Fruit fly (Drosophila melanogaster): ENCODE data around the gene GstT3.

Gene GstT3

dm6 chrX:20510540-20510939 is 43.3 kb downstream of the GstT3 start, which contains the start of gene RhoGAP19D (continued):
- TF ChIP-seq CG13123 (GFP tag; optimal IDR thresholded peaks at IDR 0.05) (no peak), usp (GFP tag; optimal IDR thresholded peaks at IDR 0.05) (no peak), Drgx (GFP tag; IDR thresholded peaks at IDR 0.05) (0 out of 2 replicates have a peak, but pooled peaks have one; percentile 9), Ets97D (GFP tag; optimal IDR thresholded peaks at IDR 0.05) (peak; percentile 86), ewg (GFP tag; optimal IDR thresholded peaks at IDR 0.05) (no peak), wek (GFP tag; optimal IDR thresholded peaks at IDR 0.05) (peak; percentile 25), CG9437 (GFP tag; optimal IDR thresholded peaks at IDR 0.05) (no peak), CG16815 (GFP tag; optimal IDR thresholded peaks at IDR 0.05) (no peak), pnt (GFP tag; optimal IDR thresholded peaks at IDR 0.05) (peak; percentile 28), chm (GFP tag; IDR thresholded peaks at IDR 0.05) (no peak), Side (GFP tag; optimal IDR thresholded peaks at IDR 0.05) (peak; percentile 43), mld (GFP tag; IDR thresholded peaks at IDR 0.05; ENCODE audit: partially characterized antibody) (peak; percentile 91), CG14014 (GFP tag; IDR thresholded peaks at IDR 0.05) (peak; percentile 32; the same call in 1 of the 2 replicates), lov (optimal IDR thresholded peaks at IDR 0.05) (no peak), lov (GFP tag; IDR thresholded peaks at IDR 0.05) (no peak), odd (GFP tag; optimal IDR thresholded peaks at IDR 0.05) (no peak), CG13894 (tag; optimal IDR thresholded peaks at IDR 0.05) (peak; percentile 66), E2f2 (GFP tag; IDR thresholded peaks at IDR 0.05) (peak; percentile 61), Mrtf (GFP tag; IDR thresholded peaks at IDR 0.05) (no peak), Rfx (GFP tag; IDR thresholded peaks at IDR 0.05) (peak; percentile 87), CG8290 (GFP tag; optimal IDR thresholded peaks at IDR 0.05) (peak; percentile 73), CG8290 (tag; optimal IDR thresholded peaks at IDR 0.05) (peak; percentile 74 to 97), yki (optimal IDR thresholded peaks at IDR 0.05) (no peak), dati (GFP tag; IDR thresholded peaks at IDR 0.05) (no peak), Ada2b (GFP tag; IDR thresholded peaks at IDR 0.05) (peak; percentile 36; the same call in 1 of the 2 replicates), bbx (GFP tag; IDR thresholded peaks at IDR 0.05; ENCODE audit: partially characterized antibody) (peak; percentile 98), CG6854 (GFP tag; optimal IDR thresholded peaks at IDR 0.05) (no peak), esg (GFP tag; conservative IDR thresholded peaks at IDR 0.05) (no peak), Dref (GFP tag; IDR thresholded peaks at IDR 0.05) (peak; percentile 98), HLH54F (GFP tag; optimal IDR thresholded peaks at IDR 0.05) (peak; percentile 73), CG3281 (GFP tag; optimal IDR thresholded peaks at IDR 0.05) (no peak), CG4617 (GFP tag; optimal IDR thresholded peaks at IDR 0.05; ENCODE audit: borderline replicate concordance) (peak; percentile 27), en (GFP tag; optimal IDR thresholded peaks at IDR 0.05) (no peak), NFAT (GFP tag; IDR thresholded peaks at IDR 0.05) (peak; percentile 84), pros (GFP tag; optimal IDR thresholded peaks at IDR 0.05) (no peak), ash1 (GFP tag; optimal IDR thresholded peaks at IDR 0.05) (peak; percentile 25), bigmax (GFP tag; optimal IDR thresholded peaks at IDR 0.05) (no peak), sens-2 (GFP tag; IDR thresholded peaks at IDR 0.05) (no peak), CG4820 (GFP tag; optimal IDR thresholded peaks at IDR 0.05) (peak; percentile 12), Bdp1 (GFP tag; optimal IDR thresholded peaks at IDR 0.05) (peak; percentile 17), CG30403 (GFP tag; optimal IDR thresholded peaks at IDR 0.05) (peak; percentile 58), BtbVII (GFP tag; optimal IDR thresholded peaks at IDR 0.05) (no peak), Rx (GFP tag; IDR thresholded peaks at IDR 0.05) (peak; percentile 53), eve (GFP tag; optimal IDR thresholded peaks at IDR 0.05) (no peak), HmgZ (tag; optimal IDR thresholded peaks at IDR 0.05) (peak; percentile 78), toy (GFP tag; IDR thresholded peaks at IDR 0.05) (no peak), CG10543 (GFP tag; optimal IDR thresholded peaks at IDR 0.05) (peak; percentile 42), Hr78 (GFP tag; optimal IDR thresholded peaks at IDR 0.05) (no peak), CG7357 (GFP tag; IDR thresholded peaks at IDR 0.05) (no peak), schlank (tag; optimal IDR thresholded peaks at IDR 0.05) (no peak), CG11093 (GFP tag; IDR thresholded peaks at IDR 0.05) (no peak), sc (optimal IDR thresholded peaks at IDR 0.05) (no peak), sc (GFP tag; optimal IDR thresholded peaks at IDR 0.05) (no peak)

All from whole organism, embryonic.